Worm (Caenorhabditis elegans): Measurements from ENCODE around the gene citk-2.

The citk-2 gene

ce11 chrII:5032669-5033068, 33.3 kb downstream of the citk-2 start:
- no peak for TF ChIP-seq nhr-12 (tag; optimal IDR thresholded peaks at IDR 0.05)
- TF ChIP-seq ceh-82 (tag; optimal IDR thresholded peaks at IDR 0.05), result peak in 1 of 3 experiments; percentile 56
- no peak for TF ChIP-seq C34B4.2 (tag; optimal IDR thresholded peaks at IDR 0.05)
- TF ChIP-seq ceh-8 (GFP tag; optimal IDR thresholded peaks at IDR 0.05), result no peak
- TF ChIP-seq lin-35 (GFP tag; optimal IDR thresholded peaks at IDR 0.05), result peak; percentile 49 to 71
- no peak for TF ChIP-seq aly-2 (tag; optimal IDR thresholded peaks at IDR 0.05)
- TF ChIP-seq efl-1 (optimal IDR thresholded peaks at IDR 0.05), result peak; percentile 54 to 59
- peak; percentile 51 to 95 for TF ChIP-seq efl-1 (GFP tag; optimal IDR thresholded peaks at IDR 0.05 in 1 of 2)
- no peak for TF ChIP-seq nhr-76 (tag; optimal IDR thresholded peaks at IDR 0.05)
- no peak for TF ChIP-seq unc-98 (GFP tag; IDR thresholded peaks at IDR 0.05)
- no peak for TF ChIP-seq hlh-17 (GFP tag; optimal IDR thresholded peaks at IDR 0.05; ENCODE audit: borderline replicate concordance)
- peak; percentile 30 for TF ChIP-seq lir-3 (tag; optimal IDR thresholded peaks at IDR 0.05; ENCODE audit: poor library complexity)
- no peak for TF ChIP-seq pqm-1 (tag; optimal IDR thresholded peaks at IDR 0.05)
- TF ChIP-seq elt-3 (tag; optimal IDR thresholded peaks at IDR 0.05), result peak in 2 of 6 experiments; percentile 19 to 65
- no peak for TF ChIP-seq ceh-63 (GFP tag; optimal IDR thresholded peaks at IDR 0.05)
- TF ChIP-seq C04F5.9 (tag; optimal IDR thresholded peaks at IDR 0.05), result no peak
- no peak for TF ChIP-seq grh-1 (GFP tag; IDR thresholded peaks at IDR 0.05)
- TF ChIP-seq fkh-4 (tag; optimal IDR thresholded peaks at IDR 0.05; ENCODE audit: borderline replicate concordance), result no peak
- no peak for TF ChIP-seq fkh-10 (GFP tag; optimal IDR thresholded peaks at IDR 0.05)
- TF ChIP-seq blmp-1 (tag; optimal IDR thresholded peaks at IDR 0.05), result no peak
- peak; percentile 71 for TF ChIP-seq nhr-71 (tag; optimal IDR thresholded peaks at IDR 0.05)
- TF ChIP-seq lin-39 (tag; optimal IDR thresholded peaks at IDR 0.05), result no peak
- TF ChIP-seq swsn-7 (tag; optimal IDR thresholded peaks at IDR 0.05), result peak; percentile 60
- TF ChIP-seq unc-130 (tag; optimal IDR thresholded peaks at IDR 0.05), result no peak
- TF ChIP-seq nhr-84 (tag; optimal IDR thresholded peaks at IDR 0.05), result no peak
- no peak for TF ChIP-seq mab-9 (GFP tag; IDR thresholded peaks at IDR 0.05)
- peak; percentile 45 for TF ChIP-seq nhr-85 (tag)
- no peak for TF ChIP-seq Y116A8C.19 (tag; optimal IDR thresholded peaks at IDR 0.05; ENCODE audit: borderline replicate concordance)
- TF ChIP-seq alr-1 (tag; optimal IDR thresholded peaks at IDR 0.05; ENCODE audit: borderline replicate concordance), result no peak
- TF ChIP-seq C16A3.4 (tag; optimal IDR thresholded peaks at IDR 0.05), result peak; percentile 41
- TF ChIP-seq tlp-1 (tag; optimal IDR thresholded peaks at IDR 0.05), result no peak
- TF ChIP-seq nhr-19 (GFP tag; conservative IDR thresholded peaks at IDR 0.05), result peak; percentile 70
- TF ChIP-seq egl-13 (tag; optimal IDR thresholded peaks at IDR 0.05), result no peak
- no peak for TF ChIP-seq unc-30 (tag; optimal IDR thresholded peaks at IDR 0.05)
- no peak for TF ChIP-seq pag-3 (tag; optimal IDR thresholded peaks at IDR 0.05; ENCODE audit: borderline replicate concordance, insufficient read depth)
- TF ChIP-seq ztf-4 (tag; optimal IDR thresholded peaks at IDR 0.05), result peak; percentile 48
- no peak for TF ChIP-seq skn-1 (tag; optimal IDR thresholded peaks at IDR 0.05)
- TF ChIP-seq sox-4 (tag; optimal IDR thresholded peaks at IDR 0.05), result no peak
- TF ChIP-seq lsy-2 (tag; optimal IDR thresholded peaks at IDR 0.05), result peak; percentile 50 to 73
- peak; percentile 13 for TF ChIP-seq unc-86 (tag; optimal IDR thresholded peaks at IDR 0.05)
- no peak for TF ChIP-seq ceh-90 (tag; optimal IDR thresholded peaks at IDR 0.05)
- TF ChIP-seq lin-15B (tag; optimal IDR thresholded peaks at IDR 0.05), result no peak
- TF ChIP-seq nhr-28 (tag; optimal IDR thresholded peaks at IDR 0.05), result no peak
- no peak for TF ChIP-seq hpl-2 (GFP tag; optimal IDR thresholded peaks at IDR 0.05)
- TF ChIP-seq snpc-4 (tag; optimal IDR thresholded peaks at IDR 0.05), result no peak
- no peak for TF ChIP-seq nhr-11 (tag; optimal IDR thresholded peaks at IDR 0.05)
- TF ChIP-seq nhr-237 (tag; optimal IDR thresholded peaks at IDR 0.05), result no peak
- TF ChIP-seq ztf-11 (tag; optimal IDR thresholded peaks at IDR 0.05), result no peak
- peak; percentile 27 for TF ChIP-seq tbx-2 (tag; optimal IDR thresholded peaks at IDR 0.05)
- no peak for TF ChIP-seq sup-37 (GFP tag; optimal IDR thresholded peaks at IDR 0.05)
- TF ChIP-seq ets-5 (GFP tag; IDR thresholded peaks at IDR 0.05), result no peak
- peak; percentile 55 for TF ChIP-seq xbp-1 (tag; optimal IDR thresholded peaks at IDR 0.05)
- peak; percentile 74 for TF ChIP-seq nhr-47 (tag; optimal IDR thresholded peaks at IDR 0.05)
- no peak for TF ChIP-seq zip-4 (GFP tag; optimal IDR thresholded peaks at IDR 0.05)
